Worm (Caenorhabditis elegans): ENCODE results near the gene dre-1.

Gene dre-1

ce11 chrV:6503158-6503557 is 43.1 kb downstream of the dre-1 start (continued):
- peak; percentile 32 for TF ChIP-seq pag-3 (tag; optimal IDR thresholded peaks at IDR 0.05; ENCODE audit: borderline replicate concordance, insufficient read depth)
- TF ChIP-seq C04F5.9 (tag; optimal IDR thresholded peaks at IDR 0.05) = no peak
- no peak for TF ChIP-seq pax-3 (tag; optimal IDR thresholded peaks at IDR 0.05)
- TF ChIP-seq nhr-11 (tag; optimal IDR thresholded peaks at IDR 0.05) = no peak
- no peak for TF ChIP-seq vab-15 (tag; optimal IDR thresholded peaks at IDR 0.05)
- TF ChIP-seq hlh-17 (GFP tag; optimal IDR thresholded peaks at IDR 0.05; ENCODE audit: borderline replicate concordance) = no peak
- TF ChIP-seq grh-1 (GFP tag; IDR thresholded peaks at IDR 0.05) = peak; percentile 6; the same call in 1 of the 2 replicates
- TF ChIP-seq blmp-1 (tag; optimal IDR thresholded peaks at IDR 0.05) = peak; percentile 80
- no peak for TF ChIP-seq ceh-88 (GFP tag; IDR thresholded peaks at IDR 0.05)
- no peak for TF ChIP-seq rnt-1 (tag; optimal IDR thresholded peaks at IDR 0.05)
- TF ChIP-seq elt-2 (tag; optimal IDR thresholded peaks at IDR 0.05) = no peak
- no peak for TF ChIP-seq lin-15B (tag; optimal IDR thresholded peaks at IDR 0.05)
- no peak for TF ChIP-seq F16B12.6 (tag; optimal IDR thresholded peaks at IDR 0.05)
- TF ChIP-seq nhr-84 (tag; optimal IDR thresholded peaks at IDR 0.05) = no peak
- TF ChIP-seq aly-2 (tag; optimal IDR thresholded peaks at IDR 0.05) = no peak
- no peak for TF ChIP-seq mab-9 (GFP tag; IDR thresholded peaks at IDR 0.05)
- TF ChIP-seq zip-4 (GFP tag; optimal IDR thresholded peaks at IDR 0.05) = no peak
- TF ChIP-seq lin-35 (GFP tag; optimal IDR thresholded peaks at IDR 0.05) = peak in 1 of 2 experiments; percentile 55
- TF ChIP-seq lin-13 (GFP tag; optimal IDR thresholded peaks at IDR 0.05) = no peak
- no peak for TF ChIP-seq ces-1 (GFP tag; optimal IDR thresholded peaks at IDR 0.05)
- no peak for TF ChIP-seq unc-130 (tag; optimal IDR thresholded peaks at IDR 0.05)
- no peak for TF ChIP-seq ceh-63 (GFP tag; optimal IDR thresholded peaks at IDR 0.05)
- TF ChIP-seq efl-1 (optimal IDR thresholded peaks at IDR 0.05) = no peak
- TF ChIP-seq efl-1 (GFP tag; optimal IDR thresholded peaks at IDR 0.05 in 1 of 2) = peak in 1 of 2 experiments; percentile 94
- TF ChIP-seq isw-1 (GFP tag; IDR thresholded peaks at IDR 0.05) = no peak
- peak in 1 of 2 experiments; percentile 49 for TF ChIP-seq lsy-2 (tag; optimal IDR thresholded peaks at IDR 0.05)
- TF ChIP-seq lin-14 (GFP tag; optimal IDR thresholded peaks at IDR 0.05) = peak; percentile 69
- TF ChIP-seq lir-3 (tag; optimal IDR thresholded peaks at IDR 0.05; ENCODE audit: poor library complexity) = no peak
- TF ChIP-seq sup-37 (GFP tag; optimal IDR thresholded peaks at IDR 0.05) = no peak
- TF ChIP-seq elt-3 (tag; optimal IDR thresholded peaks at IDR 0.05) = peak in 4 of 6 experiments; percentile 11 to 86 (median 61)

ce11 chrV:6498903-6499302 is 47.4 kb downstream of the dre-1 start, which contains the start of gene W01A11.1:
Gene W01A11.1, plus strand, starts transcription at chrV:6499224.
- no peak for TF ChIP-seq ets-5 (GFP tag; IDR thresholded peaks at IDR 0.05)
- no peak for TF ChIP-seq sox-4 (tag; optimal IDR thresholded peaks at IDR 0.05)
- no peak for TF ChIP-seq nhr-237 (tag; optimal IDR thresholded peaks at IDR 0.05)
- TF ChIP-seq nhr-12 (tag; optimal IDR thresholded peaks at IDR 0.05) = no peak
- no peak for TF ChIP-seq pag-3 (tag; optimal IDR thresholded peaks at IDR 0.05; ENCODE audit: borderline replicate concordance, insufficient read depth)
- TF ChIP-seq grh-1 (GFP tag; IDR thresholded peaks at IDR 0.05) = no peak
- no peak for TF ChIP-seq ama-1 (optimal IDR thresholded peaks at IDR 0.05)
- TF ChIP-seq sptf-1 (tag; optimal IDR thresholded peaks at IDR 0.05) = no peak

ce11 chrV:6498441-6498840 is 47.9 kb downstream of the dre-1 start:
- no peak for TF ChIP-seq nhr-71 (tag; optimal IDR thresholded peaks at IDR 0.05)
- TF ChIP-seq vab-15 (tag; optimal IDR thresholded peaks at IDR 0.05) = no peak
- TF ChIP-seq zip-4 (GFP tag; optimal IDR thresholded peaks at IDR 0.05) = no peak
- peak; percentile 11 for TF ChIP-seq lin-14 (GFP tag; optimal IDR thresholded peaks at IDR 0.05)
- TF ChIP-seq pag-3 (tag; optimal IDR thresholded peaks at IDR 0.05; ENCODE audit: borderline replicate concordance, insufficient read depth) = no peak
- TF ChIP-seq ceh-90 (tag; optimal IDR thresholded peaks at IDR 0.05) = no peak
- no peak for TF ChIP-seq hlh-17 (GFP tag; optimal IDR thresholded peaks at IDR 0.05; ENCODE audit: borderline replicate concordance)
